Worm (Caenorhabditis elegans) whole organism, L3 larva: ENCODE measurements around the gene hot-8.

Source experiments
- ZK546.5 ChIP-seq: sonication (generic microtip); optimal IDR thresholded peaks from 2 replicates; lab custom pipeline; 2017; ENCODE audit warnings: missing biosample characterization, missing genetic modification characterization
- ama-1 ChIP-seq: fragments of 150-350 bp; optimal IDR thresholded peaks from 2 replicates; lab custom pipeline; 2018
- ceh-28 ChIP-seq: fragments of 150-350 bp; optimal IDR thresholded peaks from 2 replicates; lab custom pipeline; 2014; ENCODE audit warnings: missing biosample characterization, missing genetic modification reagents, missing genetic modification characterization
- ceh-9 ChIP-seq: sonication (generic microtip); optimal IDR thresholded peaks from 2 replicates; lab custom pipeline; 2018; ENCODE audit warnings: missing biosample characterization, missing genetic modification characterization
- daf-12 ChIP-seq: fragments of 150-350 bp; optimal IDR thresholded peaks from 2 replicates; lab custom pipeline; 2014; ENCODE audit warnings: missing biosample characterization, missing genetic modification reagents, missing genetic modification characterization
- egl-27 ChIP-seq: sonication (generic microtip); optimal IDR thresholded peaks from 4 replicates; lab custom pipeline; 2017; ENCODE audit warnings: missing biosample characterization, missing genetic modification reagents, missing genetic modification characterization
- egl-5 ChIP-seq: fragments of 150-350 bp; optimal IDR thresholded peaks from 2 replicates; lab custom pipeline; 2017; ENCODE audit warnings: missing biosample characterization, missing genetic modification reagents, missing genetic modification characterization, inconsistent platforms
- elt-1 ChIP-seq: fragments of 150-350 bp; optimal IDR thresholded peaks from 2 replicates; lab custom pipeline; 2014; ENCODE audit warnings: missing biosample characterization, missing genetic modification characterization
- elt-2 ChIP-seq: sonication (generic microtip); optimal IDR thresholded peaks from 2 replicates; lab custom pipeline; 2016; ENCODE audit warnings: missing genetic modification reagents, mild to moderate bottlenecking, missing genetic modification characterization, missing compliant biosample characterization
- elt-3 ChIP-seq, 3 experiments: fragments of 150-350 bp in 1 of 3; sonication (generic microtip) in 2 of 3; optimal IDR thresholded peaks; 2 replicates in 2 of 3; 4 replicates in 1 of 3; lab custom pipeline; 2014 to 2017; ENCODE audit warnings: missing biosample characterization in 3 of 3, missing genetic modification characterization in 3 of 3
- fkh-10 ChIP-seq: sonication (generic microtip); optimal IDR thresholded peaks from 2 replicates; lab custom pipeline; 2017; ENCODE audit warnings: missing biosample characterization, missing genetic modification reagents, missing genetic modification characterization
- fos-1 ChIP-seq: fragments of 150-350 bp; optimal IDR thresholded peaks from 2 replicates; lab custom pipeline; 2014; ENCODE audit warnings: missing biosample characterization, missing genetic modification characterization
- lin-15B ChIP-seq: fragments of 150-350 bp; optimal IDR thresholded peaks from 2 replicates; lab custom pipeline; 2014; ENCODE audit warnings: missing biosample characterization, missing genetic modification characterization
- lsy-12 ChIP-seq: sonication (generic microtip); optimal IDR thresholded peaks from 2 replicates; lab custom pipeline; 2016; ENCODE audit warnings: mild to moderate bottlenecking, missing genetic modification characterization, missing compliant biosample characterization
- mdl-1 ChIP-seq: fragments of 150-350 bp; optimal IDR thresholded peaks from 2 replicates; lab custom pipeline; 2014; ENCODE audit warnings: missing biosample characterization, missing genetic modification characterization
- nfya-1 ChIP-seq: sonication (generic microtip); optimal IDR thresholded peaks from 2 replicates; lab custom pipeline; 2017; ENCODE audit warnings: missing genetic modification characterization, mild to moderate bottlenecking, missing compliant biosample characterization, antibody characterized with exemption, moderate library complexity; ENCODE audit not compliant: insufficient read depth
- nhr-11 ChIP-seq: fragments of 150-350 bp; optimal IDR thresholded peaks from 2 replicates; lab custom pipeline; 2014; ENCODE audit warnings: missing biosample characterization, missing genetic modification characterization
- nhr-12 ChIP-seq: fragments of 150-350 bp; optimal IDR thresholded peaks from 2 replicates; lab custom pipeline; 2014; ENCODE audit warnings: missing biosample characterization, missing genetic modification characterization
- nhr-23 ChIP-seq: fragments of 150-350 bp; optimal IDR thresholded peaks from 2 replicates; lab custom pipeline; 2014; ENCODE audit warnings: missing biosample characterization, missing genetic modification reagents, missing genetic modification characterization
- nhr-237 ChIP-seq: fragments of 150-350 bp; optimal IDR thresholded peaks from 2 replicates; lab custom pipeline; 2014; ENCODE audit warnings: missing biosample characterization, missing genetic modification characterization
- nhr-25 ChIP-seq: sonication (generic microtip); optimal IDR thresholded peaks from 2 replicates; lab custom pipeline; 2017; ENCODE audit warnings: missing biosample characterization, missing genetic modification characterization
- nhr-76 ChIP-seq: fragments of 150-350 bp; sonication (generic microtip); optimal IDR thresholded peaks from 5 replicates; lab custom pipeline; 2014; ENCODE audit warnings: missing biosample characterization, missing genetic modification characterization
- pha-4 ChIP-seq: fragments of 150-350 bp; optimal IDR thresholded peaks from 2 replicates; lab custom pipeline; 2014; ENCODE audit warnings: missing biosample characterization, missing genetic modification reagents, missing genetic modification characterization
- pqm-1 ChIP-seq: fragments of 150-350 bp; optimal IDR thresholded peaks from 2 replicates; lab custom pipeline; 2017; ENCODE audit warnings: missing biosample characterization, missing genetic modification characterization, inconsistent platforms
- skn-1 ChIP-seq: fragments of 150-350 bp; optimal IDR thresholded peaks from 2 replicates; lab custom pipeline; 2014; ENCODE audit warnings: missing biosample characterization, missing genetic modification characterization
- snpc-4 ChIP-seq: fragments of 150-350 bp; optimal IDR thresholded peaks from 2 replicates; lab custom pipeline; 2014; ENCODE audit warnings: missing biosample characterization, missing genetic modification characterization
- tbx-2 ChIP-seq: sonication (generic microtip); optimal IDR thresholded peaks from 2 replicates; lab custom pipeline; 2016; ENCODE audit warnings: mild to moderate bottlenecking, missing genetic modification characterization, missing compliant biosample characterization
- unc-39 ChIP-seq: sonication (generic microtip); optimal IDR thresholded peaks from 4 replicates; lab custom pipeline; 2017; ENCODE audit warnings: missing biosample characterization, missing genetic modification characterization
- unc-62 ChIP-seq: fragments of 150-350 bp; sonication (generic microtip); optimal IDR thresholded peaks from 4 replicates; lab custom pipeline; 2014; ENCODE audit warnings: missing biosample characterization, missing genetic modification reagents, missing genetic modification characterization
- zag-1 ChIP-seq: fragments of 150-350 bp; optimal IDR thresholded peaks from 2 replicates; lab custom pipeline; 2014; ENCODE audit warnings: missing biosample characterization, missing genetic modification characterization

Gene hot-8

DNA sequence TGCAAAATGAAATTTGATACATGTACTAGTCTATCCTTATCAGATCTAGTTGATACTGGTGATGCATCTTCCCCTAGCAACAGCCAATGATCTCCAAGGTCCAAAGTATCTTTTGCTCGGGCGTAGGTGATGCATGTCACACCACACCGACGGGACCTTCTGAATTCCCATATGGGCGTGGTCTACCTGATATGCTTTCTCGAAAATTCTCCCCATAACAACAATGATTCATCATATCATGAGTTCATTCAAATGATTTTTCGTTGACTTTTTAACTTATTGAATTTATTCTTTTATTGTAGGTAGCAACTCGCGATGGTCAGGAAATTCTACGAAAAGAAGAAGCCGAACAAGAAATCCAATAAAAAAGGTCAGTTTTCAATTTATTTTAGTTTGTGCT is 29.0 kb downstream of the hot-8 start, which contains the start of gene C46H3.1:
C46H3.1 (plus strand) TSS at position 301 of the 400 bp plus-strand sequence.
- no peak for TF ChIP-seq lsy-12 (tag; lab: Kevin White, UChicago)
- no peak for TF ChIP-seq fkh-10 (GFP tag; lab: Kevin White, UChicago)
- no peak for TF ChIP-seq snpc-4 (tag; lab: Kevin White, UChicago)
- TF ChIP-seq nhr-76 (tag; lab: Kevin White, UChicago), result no peak
- no peak for TF ChIP-seq nhr-23 (tag; lab: Kevin White, UChicago)
- no peak for TF ChIP-seq tbx-2 (tag; lab: Kevin White, UChicago)
- TF ChIP-seq daf-12 (tag; lab: Kevin White, UChicago), result no peak
- TF ChIP-seq nhr-12 (tag; lab: Kevin White, UChicago), result no peak
- TF ChIP-seq pqm-1 (tag; lab: Kevin White, UChicago), result no peak
- no peak for TF ChIP-seq mdl-1 (tag; lab: Kevin White, UChicago)
- TF ChIP-seq elt-1 (tag; lab: Kevin White, UChicago), result no peak
- no peak for TF ChIP-seq nhr-237 (tag; lab: Kevin White, UChicago)
- no peak for TF ChIP-seq unc-39 (tag; lab: Kevin White, UChicago)
- TF ChIP-seq elt-3 (tag; optimal IDR thresholded peaks at IDR 0.05; lab: Kevin White, UChicago), result no peak
- no peak for TF ChIP-seq skn-1 (tag; lab: Kevin White, UChicago)
- no peak for TF ChIP-seq egl-5
- TF ChIP-seq zag-1 (tag; lab: Kevin White, UChicago), result no peak
- TF ChIP-seq ceh-9 (tag; lab: Kevin White, UChicago), result no peak

DNA sequence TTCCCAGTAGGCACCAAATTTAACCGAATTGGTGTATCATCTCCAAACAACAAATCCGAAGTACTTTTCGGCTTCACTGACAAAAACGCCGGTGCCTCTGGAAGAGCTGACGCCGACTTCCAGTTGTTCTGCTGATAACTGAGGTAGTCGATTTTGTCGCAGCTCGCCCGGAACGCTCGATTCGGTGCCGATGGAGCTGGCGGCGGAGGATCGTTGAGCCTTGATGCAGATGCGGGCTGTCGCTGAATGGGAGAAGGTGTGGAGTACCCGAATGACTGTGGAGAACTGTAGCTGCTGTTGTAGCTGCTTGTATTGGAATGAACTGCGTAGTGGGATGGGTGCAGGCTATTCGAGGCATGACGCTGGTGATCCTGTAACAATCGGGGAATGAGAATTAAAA is 33.1 kb downstream of the hot-8 start:
- no peak for TF ChIP-seq ama-1 (lab: Kevin White, UChicago)
- no peak for TF ChIP-seq fos-1
- TF ChIP-seq lin-15B, result no peak
- no peak for TF ChIP-seq nfya-1 (tag; lab: Kevin White, UChicago)
- no peak for TF ChIP-seq nhr-76 (tag; lab: Kevin White, UChicago)
- no peak for TF ChIP-seq unc-39 (tag; lab: Kevin White, UChicago)
- TF ChIP-seq egl-27, result no peak
- no peak for TF ChIP-seq egl-5

DNA sequence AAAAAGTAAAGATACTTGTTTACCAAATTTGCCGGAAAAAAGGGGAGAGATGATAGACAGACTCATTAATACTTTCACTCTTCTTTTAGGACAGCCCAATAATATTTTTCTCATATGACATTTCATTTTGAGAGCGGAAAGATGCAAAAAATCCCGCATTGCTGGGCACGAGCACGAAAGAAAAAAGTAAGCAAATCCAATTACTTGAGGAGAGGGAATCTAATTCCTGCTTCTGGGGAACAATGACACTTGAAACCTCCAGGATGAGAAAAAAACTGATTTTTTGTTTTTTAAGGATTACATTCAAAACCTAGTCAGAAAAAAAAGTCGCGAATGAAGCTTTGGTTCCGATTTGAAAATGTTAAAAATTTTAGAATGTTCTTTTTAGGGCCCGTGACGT is 36.7 kb downstream of the hot-8 start:
- no peak for TF ChIP-seq nhr-25 (tag; lab: Kevin White, UChicago)
- TF ChIP-seq fkh-10 (GFP tag; lab: Kevin White, UChicago), result peak; percentile 75

DNA sequence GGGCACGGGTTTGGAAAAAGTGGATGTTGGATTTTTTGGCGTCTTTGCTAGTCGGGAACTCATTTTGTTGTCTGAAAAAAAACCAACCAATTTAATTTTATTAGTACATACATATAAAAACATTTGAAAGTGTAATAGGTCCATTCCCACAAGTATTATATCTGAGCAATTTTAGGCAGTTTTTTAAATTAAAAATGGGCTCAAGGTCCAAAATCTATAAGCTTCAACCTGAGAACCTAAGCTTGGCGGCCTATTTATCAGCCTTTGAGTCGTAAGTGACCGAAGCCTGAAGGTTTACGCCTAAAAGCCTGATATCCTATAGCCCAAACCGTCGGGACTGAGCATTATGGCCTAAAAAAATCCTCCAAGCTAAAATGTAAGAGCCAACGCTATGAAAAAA is 38.4 kb downstream of the hot-8 start:
- TF ChIP-seq unc-62 (GFP tag; lab: Kevin White, UChicago), result no peak
- TF ChIP-seq ama-1 (lab: Kevin White, UChicago), result no peak

DNA sequence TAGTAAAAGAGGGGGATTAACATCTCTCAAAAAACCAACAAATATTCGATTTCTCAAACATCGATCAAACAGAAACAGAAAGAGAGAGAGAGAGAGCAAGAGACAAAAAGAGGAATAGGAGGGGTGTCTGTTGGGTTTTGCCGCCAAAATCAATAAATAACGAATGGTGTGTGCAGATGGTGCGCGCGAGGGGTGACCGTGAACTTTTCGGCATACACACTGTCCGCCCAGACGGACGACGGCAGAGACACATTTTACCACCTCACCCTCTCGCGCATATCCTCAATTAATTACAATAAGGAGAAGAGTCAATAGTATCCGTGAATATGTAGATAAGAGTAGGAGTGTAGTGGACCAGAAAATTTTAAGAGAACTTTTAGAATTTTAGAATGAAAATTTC is 42.3 kb downstream of the hot-8 start:
- TF ChIP-seq elt-2 (tag; lab: Kevin White, UChicago) (no peak), pha-4 (tag; lab: Kevin White, UChicago) (peak; percentile 67)

DNA sequence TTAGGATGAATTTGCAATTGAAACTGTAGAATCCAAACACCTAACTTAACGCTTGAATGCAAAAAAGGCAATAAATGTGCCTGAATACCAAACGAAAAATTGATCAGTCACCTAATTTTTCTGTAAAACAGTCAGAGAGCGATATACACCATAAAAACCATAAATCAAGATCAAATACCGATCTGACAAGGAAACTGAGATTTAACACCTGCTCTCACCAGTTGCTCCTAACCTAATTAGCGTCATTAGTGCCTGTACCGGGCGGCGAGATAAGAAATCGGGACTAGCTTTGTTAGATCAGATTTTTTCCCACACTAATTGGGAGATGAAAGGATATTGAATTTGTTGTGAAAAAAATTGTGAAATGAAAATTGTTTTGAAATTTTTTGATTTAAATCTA is 43.0 kb downstream of the hot-8 start:
- TF ChIP-seq nhr-11 (tag; lab: Kevin White, UChicago) (no peak), ZK546.5 (tag; lab: Kevin White, UChicago) (no peak), lin-15B (no peak), zag-1 (tag; lab: Kevin White, UChicago) (no peak), ceh-28 (tag; lab: Kevin White, UChicago) (no peak), egl-5 (no peak)

DNA sequence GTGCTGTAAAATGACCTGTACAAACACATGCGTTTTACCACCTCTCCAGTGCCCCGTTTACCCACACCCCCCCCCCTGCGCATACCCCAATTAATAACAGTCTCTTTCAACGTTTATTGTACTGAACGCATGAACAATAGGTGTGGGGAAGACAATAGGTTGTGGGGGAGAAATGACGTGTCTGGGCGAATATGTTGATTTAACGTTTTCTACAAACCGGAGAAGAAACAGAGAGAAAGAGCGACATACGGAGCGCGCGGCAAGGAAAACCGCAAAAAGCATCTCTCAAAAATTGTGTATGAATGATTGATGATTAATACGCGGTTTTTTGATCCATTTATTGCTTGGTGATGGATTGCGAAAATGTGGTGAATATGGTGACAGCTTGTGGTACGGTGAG is 43.8 kb downstream of the hot-8 start:
- peak; percentile 54 for TF ChIP-seq pha-4 (tag; lab: Kevin White, UChicago)
- no peak for TF ChIP-seq fos-1
